Fruit fly (Drosophila melanogaster): Measurements from ENCODE around the gene Itpr.

The Itpr gene

dm6 chr3R:5485295-5485718 lies 31.6 kb upstream of the Itpr start, which contains the start of gene CG31550 (continued):
- TF ChIP-seq zen (tag; optimal IDR thresholded peaks at IDR 0.05) (peak; percentile 64), Scr (GFP tag; IDR thresholded peaks at IDR 0.05; ENCODE audit: partially characterized antibody) (no peak), chn (GFP tag; optimal IDR thresholded peaks at IDR 0.05) (peak; percentile 32), ssp (GFP tag; IDR thresholded peaks at IDR 0.05) (peak; percentile 72), MBD-R2 (GFP tag; IDR thresholded peaks at IDR 0.05) (peak; percentile 78), ato (GFP tag; IDR thresholded peaks at IDR 0.05; ENCODE audit: partially characterized antibody) (no peak), CG15269 (tag; optimal IDR thresholded peaks at IDR 0.05) (peak; percentile 76), lilli (GFP tag; optimal IDR thresholded peaks at IDR 0.05) (peak; percentile 72), CoRest (tag; optimal IDR thresholded peaks at IDR 0.05) (peak; percentile 84), CG3847 (GFP tag; IDR thresholded peaks at IDR 0.05) (peak; percentile 81), CG15479 (GFP tag; optimal IDR thresholded peaks at IDR 0.05) (no peak), CG14710 (tag; optimal IDR thresholded peaks at IDR 0.05) (peak; percentile 74), unc-4 (GFP tag; IDR thresholded peaks at IDR 0.05; ENCODE audit: partially characterized antibody) (no peak), YL-1 (GFP tag; optimal IDR thresholded peaks at IDR 0.05) (peak; percentile 82), Jarid2 (GFP tag; optimal IDR thresholded peaks at IDR 0.05) (peak; percentile 20), Xbp1 (GFP tag; optimal IDR thresholded peaks at IDR 0.05) (peak; percentile 82), CG6254 (GFP tag; optimal IDR thresholded peaks at IDR 0.05) (no peak), jigr1 (GFP tag; IDR thresholded peaks at IDR 0.05) (no peak), CG17829 (tag; optimal IDR thresholded peaks at IDR 0.05) (peak; percentile 81), CG4617 (GFP tag; optimal IDR thresholded peaks at IDR 0.05; ENCODE audit: borderline replicate concordance) (peak; percentile 75), Bdp1 (GFP tag; optimal IDR thresholded peaks at IDR 0.05) (peak; percentile 16), CG17385 (GFP tag; optimal IDR thresholded peaks at IDR 0.05) (peak; percentile 65), CG15514 (GFP tag; optimal IDR thresholded peaks at IDR 0.05) (peak; percentile 44), ranshi (GFP tag; IDR thresholded peaks at IDR 0.05) (peak; percentile 78), CG12942 (GFP tag; optimal IDR thresholded peaks at IDR 0.05) (peak; percentile 59), CG13775 (GFP tag; optimal IDR thresholded peaks at IDR 0.05) (peak; percentile 66), CG6765 (GFP tag; optimal IDR thresholded peaks at IDR 0.05) (peak; percentile 12), fu2 (GFP tag; optimal IDR thresholded peaks at IDR 0.05) (peak; percentile 48), dpn (GFP tag; optimal IDR thresholded peaks at IDR 0.05) (peak; percentile 44 to 77), HLH3B (GFP tag; IDR thresholded peaks at IDR 0.05) (peak; percentile 77), Meics (GFP tag; optimal IDR thresholded peaks at IDR 0.05) (peak; percentile 67), Atf6 (GFP tag; IDR thresholded peaks at IDR 0.05) (peak; percentile 55), Max (GFP tag; optimal IDR thresholded peaks at IDR 0.05) (peak; percentile 45), wek (GFP tag; optimal IDR thresholded peaks at IDR 0.05) (peak; percentile 6), CG8388 (GFP tag; optimal IDR thresholded peaks at IDR 0.05) (peak; percentile 62), pum (GFP tag; optimal IDR thresholded peaks at IDR 0.05) (peak; percentile 19), CG9932 (GFP tag; IDR thresholded peaks at IDR 0.05) (peak; percentile 90), Dip3 (GFP tag; optimal IDR thresholded peaks at IDR 0.05) (peak; percentile 19), Dbx (GFP tag; IDR thresholded peaks at IDR 0.05) (peak; percentile 77; the same call in 2 of the 3 replicates), Aef1 (GFP tag; IDR thresholded peaks at IDR 0.05) (peak; percentile 71), Xrp1 (GFP tag; IDR thresholded peaks at IDR 0.05) (peak; percentile 84), Taf1 (GFP tag; IDR thresholded peaks at IDR 0.05) (no peak), ttk (GFP tag; IDR thresholded peaks at IDR 0.05) (peak; percentile 60), bigmax (GFP tag; optimal IDR thresholded peaks at IDR 0.05) (no peak), cas (GFP tag; IDR thresholded peaks at IDR 0.05) (peak; percentile 57; the same call in 1 of the 2 replicates), HmgZ (tag; optimal IDR thresholded peaks at IDR 0.05) (peak; percentile 40), CTCF (GFP tag; optimal IDR thresholded peaks at IDR 0.05) (no peak), CG30020 (tag; optimal IDR thresholded peaks at IDR 0.05) (peak; percentile 62), PHDP (tag; optimal IDR thresholded peaks at IDR 0.05) (peak; percentile 63), CG7556 (GFP tag; optimal IDR thresholded peaks at IDR 0.05) (peak; percentile 55), pzg (GFP tag; optimal IDR thresholded peaks at IDR 0.05) (peak; percentile 46)
